Worm (Caenorhabditis elegans): ENCODE data around the gene R07B1.11.

Gene R07B1.11

DNA sequence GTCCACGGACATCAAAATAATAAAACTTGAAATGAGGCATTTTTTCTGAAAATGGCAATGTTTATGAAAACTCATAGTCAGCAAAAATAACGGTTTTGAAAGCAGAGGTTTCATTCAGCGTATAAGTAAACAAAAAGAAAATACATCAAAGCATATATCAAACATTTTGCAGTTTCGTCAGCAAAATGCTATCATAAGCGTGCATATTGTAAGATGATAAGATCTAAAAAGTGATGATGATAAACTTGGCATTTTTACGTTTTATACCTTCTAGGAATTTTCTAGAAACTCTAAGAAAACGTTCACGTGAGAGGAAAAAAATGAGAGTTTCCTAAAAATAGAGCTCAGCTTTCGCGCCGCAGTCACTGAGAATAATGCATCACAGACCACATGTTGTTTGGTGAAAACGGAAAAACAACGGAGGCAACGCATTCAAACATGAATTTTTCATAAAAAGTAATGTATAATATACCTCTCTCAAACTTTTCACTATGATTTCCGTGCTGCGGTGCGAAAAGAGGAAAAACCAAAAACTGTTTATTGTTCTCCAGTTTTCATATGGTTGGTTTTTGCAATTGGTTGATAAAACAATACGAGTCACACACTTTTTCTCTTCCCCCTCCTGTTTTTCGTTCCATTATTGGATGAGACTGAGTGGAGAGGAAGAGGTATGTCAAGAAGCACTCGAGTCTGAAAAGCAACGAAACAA lies 6.4 kb downstream of the R07B1.11 start, which contains the start of the genes gst-36 and R07B1.5:
TSS of gene gst-36 (minus strand) at position 45 of the 709 bp plus-strand sequence.
TSS of gene R07B1.5 (plus strand) at position 665 of the 709 bp plus-strand sequence.
- TF ChIP-seq Y48G9A.11 (GFP tag; IDR thresholded peaks at IDR 0.05) (no peak), nhr-28 (tag; optimal IDR thresholded peaks at IDR 0.05) (peak; percentile 52), dve-1 (tag; optimal IDR thresholded peaks at IDR 0.05; ENCODE audit: insufficient read depth) (peak; percentile 33), hlh-11 (tag; optimal IDR thresholded peaks at IDR 0.05) (peak; percentile 45), daf-12 (tag; optimal IDR thresholded peaks at IDR 0.05) (no peak), mes-2 (tag; optimal IDR thresholded peaks at IDR 0.05; ENCODE audit: poor library complexity, severe bottlenecking) (no peak), dmd-6 (GFP tag; IDR thresholded peaks at IDR 0.05) (peak; percentile 15; the same call in 1 of the 2 replicates), sdz-12 (GFP tag; optimal IDR thresholded peaks at IDR 0.05) (no peak), daf-16 (GFP tag; optimal IDR thresholded peaks at IDR 0.05) (no peak), daf-16 (tag; optimal IDR thresholded peaks at IDR 0.05) (peak; percentile 80), mxl-2 (GFP tag; conservative IDR thresholded peaks at IDR 0.05) (0 out of 2 replicates have a peak, but pooled peaks have one; percentile 5), hlh-30 (tag; optimal IDR thresholded peaks at IDR 0.05; ENCODE audit: insufficient read depth) (peak; percentile 3), pqm-1 (tag; optimal IDR thresholded peaks at IDR 0.05) (peak; percentile 7), php-3 (GFP tag; IDR thresholded peaks at IDR 0.05) (peak; percentile 29; the same call in 1 of the 2 replicates)

DNA sequence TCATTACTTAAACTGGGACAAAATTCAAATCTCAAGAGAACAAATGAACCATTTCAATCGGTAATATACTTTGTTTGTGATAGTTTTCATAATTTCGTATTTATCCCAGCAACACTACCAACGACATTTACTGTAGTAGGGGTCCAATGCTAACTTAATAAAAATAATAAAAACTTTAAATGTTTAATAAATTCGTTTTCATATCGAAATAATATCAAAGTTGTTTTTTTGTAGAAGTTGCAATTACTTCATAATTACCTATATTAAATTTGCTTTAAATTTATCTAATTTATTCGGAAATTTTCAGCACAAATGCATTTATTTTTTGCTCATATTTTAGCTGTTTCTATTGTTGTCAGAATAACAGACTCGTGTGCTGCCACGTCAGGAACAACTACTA lies 9.6 kb downstream of the R07B1.11 start, which contains the start of gene R07B1.6:
TSS of gene R07B1.6 (plus strand) at position 301 of the 400 bp plus-strand sequence.
- TF ChIP-seq zfp-2 (tag; optimal IDR thresholded peaks at IDR 0.05) (no peak), fkh-10 (GFP tag; optimal IDR thresholded peaks at IDR 0.05) (no peak), Y48G9A.11 (GFP tag; IDR thresholded peaks at IDR 0.05) (no peak), nhr-11 (tag; optimal IDR thresholded peaks at IDR 0.05) (no peak), nhr-41 (GFP tag; IDR thresholded peaks at IDR 0.05) (no peak), lin-1 (GFP tag; IDR thresholded peaks at IDR 0.05) (no peak), nhr-25 (tag; optimal IDR thresholded peaks at IDR 0.05; ENCODE audit: borderline replicate concordance, insufficient read depth) (no peak), F10B5.3 (tag; optimal IDR thresholded peaks at IDR 0.05) (no peak), saeg-2 (GFP tag; IDR thresholded peaks at IDR 0.05) (no peak), dmd-8 (GFP tag; IDR thresholded peaks at IDR 0.05) (no peak), zip-2 (tag; optimal IDR thresholded peaks at IDR 0.05) (no peak), nhr-10 (tag; optimal IDR thresholded peaks at IDR 0.05) (no peak), ceh-32 (tag; optimal IDR thresholded peaks at IDR 0.05; ENCODE audit: poor library complexity) (no peak), ztf-7 (tag; optimal IDR thresholded peaks at IDR 0.05) (no peak), nhr-77 (tag; optimal IDR thresholded peaks at IDR 0.05) (no peak), unc-130 (GFP tag; optimal IDR thresholded peaks at IDR 0.05) (no peak), daf-8 (GFP tag; IDR thresholded peaks at IDR 0.05) (no peak)

ce11 chrX:9868820-9869219 lies 12.1 kb downstream of the R07B1.11 start, which contains the start of gene R07B1.7:
Gene R07B1.7 (plus strand): TSS chrX:9869120.
- TF ChIP-seq zfp-2 (tag; optimal IDR thresholded peaks at IDR 0.05) (no peak), snpc-4 (tag; optimal IDR thresholded peaks at IDR 0.05) (no peak), aly-2 (tag; optimal IDR thresholded peaks at IDR 0.05) (no peak), Y5F2A.4 (GFP tag; optimal IDR thresholded peaks at IDR 0.05) (no peak), mes-2 (tag; optimal IDR thresholded peaks at IDR 0.05; ENCODE audit: poor library complexity, severe bottlenecking) (no peak), lim-7 (GFP tag; IDR thresholded peaks at IDR 0.05) (no peak), T20F7.1 (GFP tag; optimal IDR thresholded peaks at IDR 0.05) (no peak), nhr-28 (tag; optimal IDR thresholded peaks at IDR 0.05) (no peak)

DNA sequence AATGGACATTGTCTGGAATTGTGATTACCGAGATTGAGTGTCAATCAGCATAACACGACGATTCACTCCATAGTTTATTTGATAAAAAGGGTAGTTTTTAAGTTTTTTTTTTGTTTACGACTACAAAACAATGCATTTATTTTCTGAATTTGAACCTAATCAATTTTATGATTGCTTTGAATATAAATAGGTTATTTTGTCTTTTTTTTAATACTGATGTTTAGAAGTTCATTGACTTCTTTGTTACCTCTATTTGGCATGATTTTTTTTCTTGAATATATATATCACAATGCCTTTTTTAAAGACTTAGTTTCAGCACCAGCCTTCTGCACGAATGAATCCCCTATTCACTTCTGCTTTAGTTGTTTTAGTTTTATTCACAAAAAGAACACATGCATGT lies 12.8 kb downstream of the R07B1.11 start, which contains the start of gene R07B1.13:
TSS of gene R07B1.13 (plus strand) at position 301 of the 400 bp plus-strand sequence.
- TF ChIP-seq arid-1 (GFP tag; conservative IDR thresholded peaks at IDR 0.05) (no peak), sdz-12 (GFP tag; optimal IDR thresholded peaks at IDR 0.05) (no peak), ceh-20 (GFP tag; IDR thresholded peaks at IDR 0.05) (no peak), unc-39 (tag; optimal IDR thresholded peaks at IDR 0.05) (no peak)

All from whole organism, L4 larva.